Worm (Caenorhabditis elegans) whole organism, L1 larva: ENCODE results near the gene F53C3.7.

Source experiments
- Y116A8C.19 ChIP-seq: sonication (generic microtip); optimal IDR thresholded peaks from 2 replicates; lab custom pipeline; 2016; ENCODE audit warnings: missing compliant biosample characterization, missing genetic modification characterization, borderline replicate concordance
- lin-14 ChIP-seq: fragments of 200-800 bp; sonication (Bioruptor generic); optimal IDR thresholded peaks from 2 replicates; lab custom pipeline; 2018; ENCODE audit warnings: mild to moderate bottlenecking, missing genetic modification characterization, moderate library complexity, missing compliant biosample characterization
- lsy-2 ChIP-seq, 2 experiments: fragments of 150-350 bp; optimal IDR thresholded peaks; 2 replicates each; lab custom pipeline; 2014; ENCODE audit warnings: missing biosample characterization in 2 of 2, missing genetic modification characterization in 2 of 2
- nhr-77 ChIP-seq: fragments of 150-350 bp; optimal IDR thresholded peaks from 2 replicates; lab custom pipeline; 2014; ENCODE audit warnings: missing biosample characterization, missing genetic modification characterization
- skn-1 ChIP-seq: fragments of 150-350 bp; optimal IDR thresholded peaks from 2 replicates; lab custom pipeline; 2014; ENCODE audit warnings: missing biosample characterization, missing genetic modification characterization
- snpc-4 ChIP-seq: fragments of 150-350 bp; optimal IDR thresholded peaks from 2 replicates; lab custom pipeline; 2014; ENCODE audit warnings: missing biosample characterization, missing genetic modification characterization

- no peak for TF ChIP-seq Y116A8C.19 (tag; lab: Kevin White, UChicago)
- no peak for TF ChIP-seq nhr-77
- no peak for TF ChIP-seq lsy-2 (tag; optimal IDR thresholded peaks at IDR 0.05; lab: Kevin White, UChicago)
- TF ChIP-seq skn-1 (tag; lab: Kevin White, UChicago) = no peak
- no peak for TF ChIP-seq lin-14
- TF ChIP-seq snpc-4 = no peak
These were observed 3.7 kb upstream of the F53C3.7 start, which contains the start of gene F53C3.8 for ce11 chrII:3891124-3891523.
